Fruit fly (Drosophila melanogaster): ENCODE measurements around the gene CG34026.

DNA sequence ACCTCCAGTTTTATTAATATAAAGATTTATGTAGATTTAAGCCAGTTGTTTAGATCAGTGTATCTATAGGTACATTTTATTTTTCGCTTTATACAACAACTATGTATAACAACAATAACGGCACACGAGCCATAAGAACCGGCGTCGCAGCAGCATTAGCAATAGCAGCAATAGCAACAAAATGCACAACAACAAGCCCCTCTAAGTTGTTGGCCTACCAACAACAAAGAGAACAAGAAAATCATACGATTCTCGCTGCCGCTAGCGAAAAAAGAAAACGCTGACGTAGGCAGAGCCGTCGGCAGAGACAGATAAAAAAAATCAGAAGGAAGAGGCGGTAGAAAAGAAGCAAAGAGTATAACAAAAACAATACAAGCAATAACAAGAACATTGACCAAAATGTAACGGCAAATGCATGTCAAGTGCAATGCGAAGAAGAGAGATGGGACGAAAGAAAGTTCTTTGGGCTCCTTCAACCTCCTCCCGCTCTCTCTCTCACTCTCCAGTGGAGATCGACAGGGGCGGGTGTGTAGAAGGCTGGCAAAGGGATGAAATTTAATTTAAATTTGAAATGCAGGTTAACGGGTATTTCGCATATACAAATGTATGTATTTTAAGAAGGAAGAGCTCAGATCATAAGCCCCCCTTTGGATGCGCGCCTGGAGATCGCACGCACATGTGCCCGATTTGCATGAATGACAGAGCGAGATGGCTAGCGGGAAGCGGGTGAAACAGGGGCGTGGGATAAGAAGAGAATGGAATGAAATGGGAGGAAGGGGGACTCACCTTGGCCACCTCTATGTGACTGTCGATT is 45.3 kb downstream of the CG34026 start:
- TF ChIP-seq psq (optimal IDR thresholded peaks at IDR 0.05) (no peak), Sin3A (optimal IDR thresholded peaks at IDR 0.05) (no peak), insv (optimal IDR thresholded peaks at IDR 0.05) (no peak), h (optimal IDR thresholded peaks at IDR 0.05) (no peak)

All from Kc167 (cell line).